Worm (Caenorhabditis elegans): ENCODE results near the gene srab-16.

DNA sequence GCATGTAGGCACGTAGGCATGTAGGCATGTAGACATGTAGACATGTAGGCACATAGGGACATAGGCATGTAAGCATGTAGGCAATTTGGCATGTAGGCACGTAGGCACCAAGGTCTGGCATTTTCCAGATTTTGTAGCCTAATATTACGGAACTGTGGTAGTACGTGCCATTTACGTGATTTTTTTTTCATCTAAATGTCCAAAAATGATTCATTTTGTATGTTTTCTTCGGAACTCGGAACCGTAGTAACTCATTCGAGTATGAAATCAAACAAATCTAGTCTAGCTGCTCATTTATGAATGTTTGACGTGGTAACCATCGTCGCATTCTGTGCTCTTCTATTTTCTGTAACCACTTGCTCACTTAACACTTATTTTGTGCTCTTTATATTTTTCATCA lies 4.2 kb upstream of the srab-16 start, which contains the start of gene srbc-59:
- TF ChIP-seq sox-2 (GFP tag; IDR thresholded peaks at IDR 0.05) = no peak
- no peak for TF ChIP-seq sdc-2 (tag; optimal IDR thresholded peaks at IDR 0.05)
- TF ChIP-seq pag-3 (tag; optimal IDR thresholded peaks at IDR 0.05; ENCODE audit: borderline replicate concordance) = no peak
- TF ChIP-seq pros-1 (tag; optimal IDR thresholded peaks at IDR 0.05) = no peak
- TF ChIP-seq unc-55 (GFP tag; optimal IDR thresholded peaks at IDR 0.05) = no peak
- TF ChIP-seq odd-2 (tag; optimal IDR thresholded peaks at IDR 0.05) = no peak
- no peak for TF ChIP-seq nhr-11 (tag; optimal IDR thresholded peaks at IDR 0.05)
- TF ChIP-seq elt-2 (tag; optimal IDR thresholded peaks at IDR 0.05) = no peak
- no peak for TF ChIP-seq sox-4 (tag; optimal IDR thresholded peaks at IDR 0.05)
- TF ChIP-seq ceh-22 (tag; optimal IDR thresholded peaks at IDR 0.05) = no peak
- no peak for TF ChIP-seq ceh-45 (GFP tag; IDR thresholded peaks at IDR 0.05)
- TF ChIP-seq npax-4 (tag; optimal IDR thresholded peaks at IDR 0.05) = no peak
- no peak for TF ChIP-seq ama-1 (optimal IDR thresholded peaks at IDR 0.05)
- TF ChIP-seq ceh-30 (tag; optimal IDR thresholded peaks at IDR 0.05) = no peak

Data from whole organism, late embryonic.